Worm (Caenorhabditis elegans) whole organism, young adult: ENCODE data around the gene F59B8.1.

Experiments
- C06A6.2 ChIP-seq: fragments of 200-800 bp; sonication (Bioruptor generic); conservative IDR thresholded peaks from 2 replicates; pipeline ENCODE4 v1.3.6; 2022; ENCODE audit warnings: missing genetic modification characterization, missing compliant biosample characterization
- C17E4.6 ChIP-seq: fragments of 200-800 bp; sonication (Bioruptor generic); IDR thresholded peaks from 2 replicates; pipeline ENCODE4 v1.3.6; 2022; ENCODE audit warnings: missing genetic modification reagents, missing genetic modification characterization, missing compliant biosample characterization
- F10E7.11 ChIP-seq: sonication (generic microtip); optimal IDR thresholded peaks from 2 replicates; lab custom pipeline; 2017; ENCODE audit warnings: mild to moderate bottlenecking, missing genetic modification characterization, moderate library complexity, missing compliant biosample characterization
- F22D6.2 ChIP-seq: sonication (generic microtip); optimal IDR thresholded peaks from 2 replicates; lab custom pipeline; 2016; ENCODE audit warnings: mild to moderate bottlenecking, missing genetic modification characterization, missing compliant biosample characterization
- F39B2.1 ChIP-seq: fragments of 200-800 bp; sonication (Bioruptor generic); IDR thresholded peaks from 2 replicates; pipeline ENCODE4 v1.3.6; 2022; ENCODE audit warnings: missing genetic modification reagents, missing genetic modification characterization, missing compliant biosample characterization
- F49E8.2 ChIP-seq: sonication (generic microtip); optimal IDR thresholded peaks from 3 replicates; lab custom pipeline; 2017; ENCODE audit warnings: missing genetic modification characterization, mild to moderate bottlenecking, missing compliant biosample characterization, antibody characterized with exemption, moderate library complexity; ENCODE audit not compliant: insufficient read depth
- K11D2.4 ChIP-seq: fragments of 200-800 bp; sonication (Bioruptor generic); IDR thresholded peaks from 2 replicates; pipeline ENCODE4 v1.3.6; 2022; ENCODE audit warnings: missing genetic modification reagents, missing genetic modification characterization, missing compliant biosample characterization
- K12H6.12 ChIP-seq: fragments of 200-800 bp; sonication (Bioruptor generic); optimal IDR thresholded peaks from 2 replicates; lab custom pipeline; 2018; ENCODE audit warnings: mild to moderate bottlenecking, missing genetic modification characterization, missing compliant biosample characterization
- Y53F4B.3 ChIP-seq: fragments of 200-800 bp; sonication (Bioruptor generic); IDR thresholded peaks from 2 replicates; pipeline ENCODE4 v1.3.6; 2022; ENCODE audit warnings: missing genetic modification reagents, missing genetic modification characterization, missing compliant biosample characterization
- Y67H2A.10 ChIP-seq: fragments of 200-800 bp; sonication (Bioruptor generic); conservative IDR thresholded peaks from 2 replicates; pipeline ENCODE4 v1.3.6; 2022; ENCODE audit warnings: missing genetic modification reagents, missing genetic modification characterization, missing compliant biosample characterization
- ZK185.1 ChIP-seq: sonication (generic microtip); optimal IDR thresholded peaks from 2 replicates; lab custom pipeline; 2016; ENCODE audit warnings: mild to moderate bottlenecking, missing genetic modification characterization, missing compliant biosample characterization; ENCODE audit not compliant: poor library complexity, severe bottlenecking
- akir-1 ChIP-seq: fragments of 200-800 bp; sonication (Bioruptor generic); optimal IDR thresholded peaks from 2 replicates; lab custom pipeline; 2018; ENCODE audit warnings: mild to moderate bottlenecking, missing genetic modification characterization, moderate library complexity, missing compliant biosample characterization
- ama-1 ChIP-seq, 3 experiments: fragments of 150-350 bp in 1 of 3; sonication (generic microtip) in 2 of 3; optimal IDR thresholded peaks; 2 replicates each; lab custom pipeline; 2014 to 2018; ENCODE audit warnings: missing biosample characterization in 2 of 3, missing genetic modification characterization in 2 of 3, missing genetic modification reagents in 2 of 3
- attf-3 ChIP-seq: fragments of 200-800 bp; sonication (Bioruptor generic); conservative IDR thresholded peaks from 2 replicates; pipeline ENCODE4 v1.3.6; 2022; ENCODE audit warnings: missing genetic modification reagents, missing genetic modification characterization, missing compliant biosample characterization
- ceh-27 ChIP-seq: fragments of 200-800 bp; sonication (Bioruptor generic); optimal IDR thresholded peaks from 2 replicates; lab custom pipeline; 2018; ENCODE audit warnings: mild to moderate bottlenecking, missing genetic modification characterization, moderate library complexity, missing compliant biosample characterization
- ceh-91 ChIP-seq: fragments of 200-800 bp; sonication (Bioruptor generic); IDR thresholded peaks from 2 replicates; pipeline ENCODE4 v1.3.6; 2022; ENCODE audit warnings: missing genetic modification reagents, missing genetic modification characterization, missing compliant biosample characterization
- chd-7 ChIP-seq: sonication (generic microtip); optimal IDR thresholded peaks from 2 replicates; lab custom pipeline; 2016; ENCODE audit warnings: mild to moderate bottlenecking, missing genetic modification characterization, moderate library complexity, missing compliant biosample characterization
- dpff-1 ChIP-seq: sonication (generic microtip); optimal IDR thresholded peaks from 2 replicates; lab custom pipeline; 2017; ENCODE audit warnings: mild to moderate bottlenecking, missing genetic modification characterization, missing compliant biosample characterization
- efl-1 ChIP-seq: fragments of 150-350 bp; optimal IDR thresholded peaks from 2 replicates; lab custom pipeline; 2014; ENCODE audit warnings: missing biosample characterization, missing genetic modification reagents, missing genetic modification characterization
- egl-44 ChIP-seq: fragments of 200-800 bp; sonication (Bioruptor generic); IDR thresholded peaks from 2 replicates; pipeline ENCODE4 v1.3.6; 2022; ENCODE audit warnings: missing genetic modification reagents, missing genetic modification characterization, missing compliant biosample characterization
- egrh-3 ChIP-seq: fragments of 200-800 bp; sonication (Bioruptor generic); IDR thresholded peaks from 2 replicates; pipeline ENCODE4 v1.3.6; 2022; ENCODE audit warnings: missing genetic modification reagents, missing genetic modification characterization, missing compliant biosample characterization
- him-1 ChIP-seq: sonication (generic microtip); optimal IDR thresholded peaks from 2 replicates; lab custom pipeline; 2016; ENCODE audit warnings: missing genotype, missing genetic modification reagents, missing genetic modification characterization, missing compliant biosample characterization
- hlh-12 ChIP-seq: sonication (generic microtip); optimal IDR thresholded peaks from 2 replicates; lab custom pipeline; 2016; ENCODE audit warnings: missing genetic modification characterization, missing compliant biosample characterization
- hlh-26 ChIP-seq: fragments of 200-800 bp; sonication (Bioruptor generic); conservative IDR thresholded peaks from 2 replicates; pipeline ENCODE4 v1.3.6; 2022; ENCODE audit warnings: missing genetic modification reagents, missing genetic modification characterization, missing compliant biosample characterization
- let-607 ChIP-seq, 2 experiments: fragments of 200-800 bp in 1 of 2; sonication (Bioruptor generic) in 1 of 2; sonication (generic microtip) in 1 of 2; optimal IDR thresholded peaks; 2 replicates each; lab custom pipeline; 2016 to 2018; ENCODE audit warnings: mild to moderate bottlenecking in 2 of 2, missing compliant biosample characterization in 2 of 2, missing genetic modification characterization in 2 of 2, moderate library complexity in 2 of 2, missing genotype in 1 of 2
- lin-26 ChIP-seq: fragments of 200-800 bp; sonication (Bioruptor generic); IDR thresholded peaks from 2 replicates; pipeline ENCODE4 v1.3.6; 2022; ENCODE audit warnings: missing genetic modification reagents, missing genetic modification characterization, missing compliant biosample characterization
- lin-40 ChIP-seq: sonication (generic microtip); optimal IDR thresholded peaks from 2 replicates; lab custom pipeline; 2016; ENCODE audit warnings: missing genetic modification characterization, mild to moderate bottlenecking, missing compliant biosample characterization, missing genotype, missing genetic modification reagents
- lsy-27 ChIP-seq: sonication (generic microtip); optimal IDR thresholded peaks from 2 replicates; lab custom pipeline; 2017; ENCODE audit warnings: missing genetic modification characterization, mild to moderate bottlenecking, missing compliant biosample characterization, antibody characterized with exemption, missing genotype, borderline replicate concordance; ENCODE audit not compliant: insufficient read depth
- madf-3 ChIP-seq: fragments of 200-800 bp; sonication (Bioruptor generic); IDR thresholded peaks from 2 replicates; pipeline ENCODE4 v1.3.6; 2022; ENCODE audit warnings: missing genetic modification reagents, missing genetic modification characterization, missing compliant biosample characterization
- nfya-1 ChIP-seq: sonication (generic microtip); optimal IDR thresholded peaks from 2 replicates; lab custom pipeline; 2017; ENCODE audit warnings: antibody characterized with exemption, missing compliant biosample characterization, missing genetic modification characterization, borderline replicate concordance; ENCODE audit not compliant: insufficient read depth
- nhr-27 ChIP-seq: fragments of 200-800 bp; sonication (Bioruptor generic); optimal IDR thresholded peaks from 2 replicates; lab custom pipeline; 2018; ENCODE audit warnings: mild to moderate bottlenecking, missing genetic modification characterization, moderate library complexity, missing compliant biosample characterization
- nhr-80 ChIP-seq: sonication (generic microtip); optimal IDR thresholded peaks from 2 replicates; lab custom pipeline; 2016; ENCODE audit warnings: missing genetic modification characterization, missing compliant biosample characterization
- pbrm-1 ChIP-seq: fragments of 200-800 bp; sonication (Bioruptor generic); IDR thresholded peaks from 2 replicates; pipeline ENCODE4 v1.3.6; 2022; ENCODE audit warnings: missing genetic modification reagents, missing genetic modification characterization, missing compliant biosample characterization
- rec-8 ChIP-seq, 2 experiments: sonication (generic microtip); optimal IDR thresholded peaks; 2 replicates each; lab custom pipeline; 2016; ENCODE audit warnings: mild to moderate bottlenecking in 2 of 2, missing genetic modification characterization in 2 of 2, missing genetic modification reagents in 2 of 2, missing genotype in 2 of 2, missing biosample characterization in 1 of 2, missing compliant biosample characterization in 1 of 2, moderate library complexity in 1 of 2
- repo-1 ChIP-seq: sonication (generic microtip); optimal IDR thresholded peaks from 2 replicates; lab custom pipeline; 2017; ENCODE audit warnings: mild to moderate bottlenecking, missing genetic modification characterization, missing compliant biosample characterization
- sea-2 ChIP-seq: fragments of 200-800 bp; sonication (Bioruptor generic); IDR thresholded peaks from 2 replicates; pipeline ENCODE4 v1.3.6; 2022; ENCODE audit warnings: missing genetic modification characterization, missing compliant biosample characterization
- snpc-1.3 ChIP-seq: sonication (generic microtip); optimal IDR thresholded peaks from 2 replicates; lab custom pipeline; 2017; ENCODE audit warnings: missing genetic modification characterization, mild to moderate bottlenecking, missing compliant biosample characterization, antibody characterized with exemption, moderate library complexity, missing genotype, missing genetic modification reagents; ENCODE audit not compliant: insufficient read depth
- somi-1 ChIP-seq: fragments of 200-800 bp; sonication (Bioruptor generic); optimal IDR thresholded peaks from 2 replicates; lab custom pipeline; 2018; ENCODE audit warnings: mild to moderate bottlenecking, missing genetic modification characterization, missing compliant biosample characterization
- sptf-2 ChIP-seq: fragments of 200-800 bp; sonication (Bioruptor generic); optimal IDR thresholded peaks from 2 replicates; lab custom pipeline; 2018; ENCODE audit warnings: mild to moderate bottlenecking, missing genetic modification characterization, missing compliant biosample characterization
- tbx-9 ChIP-seq: sonication (generic microtip); optimal IDR thresholded peaks from 2 replicates; lab custom pipeline; 2016; ENCODE audit warnings: borderline replicate concordance, missing genetic modification characterization, inconsistent platforms, missing compliant biosample characterization
- tlf-1 ChIP-seq: fragments of 200-800 bp; sonication (Bioruptor generic); optimal IDR thresholded peaks from 2 replicates; lab custom pipeline; 2018; ENCODE audit warnings: mild to moderate bottlenecking, missing genetic modification characterization, missing compliant biosample characterization
- unc-130 ChIP-seq: sonication (generic microtip); optimal IDR thresholded peaks from 2 replicates; lab custom pipeline; 2016; ENCODE audit warnings: missing genetic modification reagents, missing genetic modification characterization, missing compliant biosample characterization
- ztf-18 ChIP-seq: sonication (generic microtip); optimal IDR thresholded peaks from 2 replicates; lab custom pipeline; 2016; ENCODE audit warnings: missing genotype, mild to moderate bottlenecking, missing genetic modification characterization, missing compliant biosample characterization
- ztf-3 ChIP-seq: fragments of 200-800 bp; sonication (Bioruptor generic); optimal IDR thresholded peaks from 2 replicates; lab custom pipeline; 2018; ENCODE audit warnings: mild to moderate bottlenecking, missing genetic modification characterization, missing compliant biosample characterization
- ztf-6 ChIP-seq: fragments of 200-800 bp; sonication (Bioruptor generic); IDR thresholded peaks from 2 replicates; pipeline ENCODE4 v1.3.6; 2022; ENCODE audit warnings: missing genetic modification reagents, missing genetic modification characterization, missing compliant biosample characterization

Gene F59B8.1

DNA sequence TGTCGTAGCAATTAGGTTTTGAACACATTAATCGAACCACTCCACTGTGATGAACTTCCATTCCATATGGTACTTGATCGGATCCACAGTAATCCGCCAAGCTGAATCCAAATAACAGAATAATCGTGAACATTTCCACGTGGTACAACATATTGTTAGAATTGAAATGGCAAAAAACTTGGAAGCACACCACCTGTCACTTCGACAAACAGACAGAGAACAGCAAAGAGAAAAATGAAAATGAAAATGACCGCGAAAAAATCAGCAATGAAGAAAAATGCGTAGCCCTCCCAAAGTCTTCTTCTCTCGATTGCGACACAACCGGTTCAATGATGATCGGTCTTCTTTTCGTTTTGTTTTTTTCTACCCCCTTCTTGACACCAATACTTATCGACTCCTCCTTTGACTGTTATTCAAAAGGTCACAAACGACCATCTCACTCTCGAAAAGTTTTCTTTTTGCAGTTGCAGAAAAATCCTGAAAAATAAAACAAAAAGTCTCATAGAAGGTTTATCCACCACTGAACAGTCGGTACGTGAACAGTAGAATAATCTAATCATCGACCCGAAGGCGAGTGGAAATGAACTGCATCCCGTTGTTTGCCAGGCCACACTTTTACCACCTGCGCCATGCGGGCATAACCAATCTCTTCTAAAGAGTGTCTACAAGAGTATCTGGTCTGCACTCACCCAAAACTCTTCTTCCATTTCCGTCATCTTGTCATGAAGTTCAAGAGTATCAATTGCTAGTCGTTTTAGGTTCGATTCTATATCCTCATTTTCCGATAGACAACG is 49.3 kb downstream of the F59B8.1 start, which contains the start of gene wrt-3 (continued):
- peak; percentile 22 for TF ChIP-seq F22D6.2 (tag; lab: Kevin White, UChicago)
- no peak for TF ChIP-seq nfya-1
- peak; percentile 56 for TF ChIP-seq K12H6.12 (tag; lab: Kevin White, UChicago)
- peak; percentile 9 for TF ChIP-seq ztf-3
- no peak for TF ChIP-seq hlh-26 (GFP tag; lab: Robert Waterston, UW)
- TF ChIP-seq somi-1 (GFP tag; lab: Kevin White, UChicago): peak; percentile 66
- TF ChIP-seq let-607 (tag; optimal IDR thresholded peaks at IDR 0.05; lab: Kevin White, UChicago): peak; percentile 65 to 67
- TF ChIP-seq madf-3 (GFP tag; lab: Robert Waterston, UW): peak; percentile 84
- peak; percentile 77 for TF ChIP-seq dpff-1 (tag; lab: Kevin White, UChicago)
- TF ChIP-seq efl-1 (GFP tag; lab: Kevin White, UChicago): no peak
- TF ChIP-seq F39B2.1 (GFP tag; lab: Robert Waterston, UW): 0 out of 2 replicates have a peak, but pooled peaks have one; percentile 63
- TF ChIP-seq nhr-27 (tag; lab: Kevin White, UChicago): peak; percentile 94
- TF ChIP-seq ztf-6 (GFP tag; lab: Robert Waterston, UW): peak; percentile 35; the same call in 1 of the 2 replicates
- no peak for TF ChIP-seq F49E8.2 (tag; lab: Kevin White, UChicago)
- TF ChIP-seq ZK185.1: peak; percentile 92
- TF ChIP-seq lin-40 (tag; lab: Kevin White, UChicago): no peak
- peak; percentile 62 for TF ChIP-seq unc-130 (GFP tag; lab: Kevin White, UChicago)
- no peak for TF ChIP-seq sea-2 (GFP tag; lab: Robert Waterston, UW)
- no peak; the same call in 1 of the 2 replicates for TF ChIP-seq egrh-3 (GFP tag; lab: Robert Waterston, UW)
- no peak for TF ChIP-seq K11D2.4 (GFP tag; lab: Robert Waterston, UW)
- peak; percentile 81 for TF ChIP-seq ztf-18 (tag; lab: Kevin White, UChicago)
- no peak for TF ChIP-seq Y67H2A.10 (GFP tag; lab: Robert Waterston, UW)
- peak; percentile 93 to 95 for TF ChIP-seq rec-8 (tag; optimal IDR thresholded peaks at IDR 0.05; lab: Kevin White, UChicago)
- TF ChIP-seq tbx-9 (tag; lab: Kevin White, UChicago): peak; percentile 62
- TF ChIP-seq attf-3 (GFP tag; lab: Robert Waterston, UW): 0 out of 2 replicates have a peak, but pooled peaks have one; percentile 52
- no peak for TF ChIP-seq C06A6.2 (GFP tag; lab: Robert Waterston, UW)
- no peak for TF ChIP-seq F10E7.11 (tag; lab: Kevin White, UChicago)
- TF ChIP-seq repo-1 (tag; lab: Kevin White, UChicago): peak; percentile 91
- peak; percentile 83 for TF ChIP-seq sptf-2 (GFP tag; lab: Kevin White, UChicago)
- TF ChIP-seq ama-1 (optimal IDR thresholded peaks at IDR 0.05; lab: Kevin White, UChicago): no peak
- peak; percentile 74 to 96 for TF ChIP-seq ama-1 (GFP tag; optimal IDR thresholded peaks at IDR 0.05; lab: Kevin White, UChicago)
- TF ChIP-seq tlf-1 (GFP tag; lab: Kevin White, UChicago): peak; percentile 59
- no peak for TF ChIP-seq chd-7 (tag; lab: Kevin White, UChicago)
- peak; percentile 98 for TF ChIP-seq lin-26 (GFP tag; lab: Robert Waterston, UW)
- peak; percentile 90 for TF ChIP-seq hlh-12 (tag; lab: Kevin White, UChicago)
- 0 out of 2 replicates have a peak, but pooled peaks have one; percentile 14 for TF ChIP-seq C17E4.6
- TF ChIP-seq Y53F4B.3: no peak
- no peak for TF ChIP-seq ceh-91
- TF ChIP-seq egl-44 (GFP tag; lab: Robert Waterston, UW): no peak; the same call in 1 of the 2 replicates
- TF ChIP-seq nhr-80: peak; percentile 50
- TF ChIP-seq pbrm-1 (GFP tag; lab: Robert Waterston, UW): no peak; the same call in none of the 2 replicates
- TF ChIP-seq ceh-27 (GFP tag; lab: Kevin White, UChicago): no peak
- TF ChIP-seq him-1 (tag; lab: Kevin White, UChicago): peak; percentile 96
- peak; percentile 96 for TF ChIP-seq snpc-1.3
- TF ChIP-seq akir-1 (GFP tag; lab: Kevin White, UChicago): peak; percentile 79
- peak; percentile 65 for TF ChIP-seq lsy-27 (tag; lab: Kevin White, UChicago)
